Worm (Caenorhabditis elegans) whole organism, L4 larva: ENCODE results near the gene F36H5.13.
"Not testable (repeated sequence)": the region's sequence is repeated elsewhere in the genome, so short reads cannot be mapped to it uniquely, and the experiment has no call there.

Experiments used
- F37D6.2 ChIP-seq: sonication (generic microtip); optimal IDR thresholded peaks from 2 replicates; lab custom pipeline; 2016; ENCODE audit warnings: mild to moderate bottlenecking, missing genetic modification characterization, missing compliant biosample characterization
- F44E2.7 ChIP-seq: fragments of 200-800 bp; sonication (Bioruptor generic); IDR thresholded peaks from 2 replicates; pipeline ENCODE4 v2.1.2; 2022; ENCODE audit warnings: missing genetic modification characterization, missing compliant biosample characterization
- aly-2 ChIP-seq: sonication (generic microtip); optimal IDR thresholded peaks from 2 replicates; lab custom pipeline; 2018; ENCODE audit warnings: missing biosample characterization, missing genetic modification characterization
- lin-15B ChIP-seq: fragments of 150-350 bp; sonication (generic microtip); optimal IDR thresholded peaks from 3 replicates; lab custom pipeline; 2014; ENCODE audit warnings: missing biosample characterization, missing genetic modification characterization
- unc-62 ChIP-seq, 3 experiments: fragments of 150-350 bp in 1 of 3; sonication (generic microtip); optimal IDR thresholded peaks in 2 of 3; peaks in 1 of 3; 1 replicate in 1 of 3; 2 replicates in 2 of 3; lab custom pipeline; 2014 to 2017; ENCODE audit warnings: missing biosample characterization in 3 of 3, missing genetic modification characterization in 3 of 3, missing genetic modification reagents in 3 of 3, missing genotype in 1 of 3

DNA sequence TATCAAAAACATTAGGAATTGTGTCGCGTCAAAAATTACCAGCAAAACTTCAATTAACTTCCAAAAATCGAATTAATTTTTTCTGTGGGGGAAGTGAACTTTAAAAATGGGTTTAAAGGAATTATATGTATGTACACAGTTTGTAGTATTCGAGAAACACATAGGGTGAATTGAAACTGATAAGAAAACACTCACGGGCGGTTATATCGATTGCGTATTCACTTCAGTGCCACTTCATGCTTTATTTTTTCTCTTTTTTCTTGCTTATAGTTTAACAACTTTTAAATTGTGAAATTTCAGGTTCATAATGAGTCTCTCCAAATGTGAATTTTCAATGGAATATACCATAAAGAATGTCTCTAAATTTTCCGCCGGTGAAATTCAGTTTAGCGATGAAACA, 21.0 kb upstream of the F36H5.13 start, which contains the start of gene math-26:
- not testable (repeated sequence) for TF ChIP-seq F44E2.7 (GFP tag; lab: Robert Waterston, UW); F37D6.2 (tag; lab: Kevin White, UChicago); aly-2; lin-15B; unc-62 (GFP tag; optimal IDR thresholded peaks at IDR 0.05 in 1 of 2; lab: Kevin White, UChicago); unc-62 (tag; optimal IDR thresholded peaks at IDR 0.05; lab: Kevin White, UChicago)
